Worm (Caenorhabditis elegans) whole organism, L1 larva: Measurements from ENCODE around the gene skr-10.

ENCODE experiments used
- C04F5.9 ChIP-seq: sonication (generic microtip); optimal IDR thresholded peaks from 2 replicates; lab custom pipeline; 2016; ENCODE audit warnings: missing genetic modification characterization, missing compliant biosample characterization
- C16A3.4 ChIP-seq: fragments of 150-350 bp; optimal IDR thresholded peaks from 2 replicates; lab custom pipeline; 2014; ENCODE audit warnings: missing biosample characterization, missing genetic modification characterization
- F16B12.6 ChIP-seq: fragments of 150-350 bp; optimal IDR thresholded peaks from 2 replicates; lab custom pipeline; 2014; ENCODE audit warnings: missing biosample characterization, missing genetic modification characterization
- Y116A8C.19 ChIP-seq: sonication (generic microtip); optimal IDR thresholded peaks from 2 replicates; lab custom pipeline; 2016; ENCODE audit warnings: missing compliant biosample characterization, missing genetic modification characterization, borderline replicate concordance
- aha-1 ChIP-seq: fragments of 150-350 bp; optimal IDR thresholded peaks from 2 replicates; lab custom pipeline; 2014; ENCODE audit warnings: missing biosample characterization, missing genetic modification characterization
- alr-1 ChIP-seq: fragments of 200-800 bp; sonication (Bioruptor generic); optimal IDR thresholded peaks from 2 replicates; lab custom pipeline; 2018; ENCODE audit warnings: borderline replicate concordance, mild to moderate bottlenecking, missing genetic modification characterization, missing compliant biosample characterization
- blmp-1 ChIP-seq: fragments of 150-350 bp; optimal IDR thresholded peaks from 2 replicates; lab custom pipeline; 2014; ENCODE audit warnings: missing biosample characterization, missing genetic modification characterization
- ceh-82 ChIP-seq, 3 experiments: fragments of 150-350 bp in 1 of 3; sonication (generic microtip) in 2 of 3; optimal IDR thresholded peaks; 2 replicates each; lab custom pipeline; 2014 to 2017; ENCODE audit warnings: missing biosample characterization in 3 of 3, missing genetic modification characterization in 3 of 3
- ceh-88 ChIP-seq: fragments of 200-800 bp; sonication (Bioruptor generic); IDR thresholded peaks from 2 replicates; pipeline ENCODE4 v1.3.6; 2022; ENCODE audit warnings: missing genetic modification characterization, missing compliant biosample characterization
- ceh-90 ChIP-seq: sonication (generic microtip); optimal IDR thresholded peaks from 2 replicates; lab custom pipeline; 2016; ENCODE audit warnings: missing genetic modification characterization, missing compliant biosample characterization
- ces-1 ChIP-seq: fragments of 150-350 bp; optimal IDR thresholded peaks from 2 replicates; lab custom pipeline; 2014; ENCODE audit warnings: missing biosample characterization, missing genetic modification reagents, missing genetic modification characterization
- dpl-1 ChIP-seq, 3 experiments: fragments of 150-350 bp in 2 of 3; sonication (generic microtip) in 1 of 3; optimal IDR thresholded peaks; 2 replicates each; lab custom pipeline; 2014 to 2017; ENCODE audit warnings: missing biosample characterization in 3 of 3, missing genetic modification characterization in 3 of 3, missing genetic modification reagents in 3 of 3
- dsc-1 ChIP-seq: sonication (generic microtip); optimal IDR thresholded peaks from 2 replicates; lab custom pipeline; 2016; ENCODE audit warnings: mild to moderate bottlenecking, missing genetic modification characterization, missing compliant biosample characterization
- efl-1 ChIP-seq, 4 experiments: fragments of 150-350 bp; optimal IDR thresholded peaks in 3 of 4; peaks in 1 of 4; 1 replicate in 1 of 4; 2 replicates in 3 of 4; lab custom pipeline; 2014; ENCODE audit warnings: missing biosample characterization in 2 of 4, missing genetic modification characterization in 2 of 4, missing genetic modification reagents in 2 of 4
- efl-3 ChIP-seq: fragments of 200-800 bp; sonication (Bioruptor generic); optimal IDR thresholded peaks from 2 replicates; lab custom pipeline; 2018; ENCODE audit warnings: mild to moderate bottlenecking, missing genetic modification characterization, missing compliant biosample characterization
- egl-13 ChIP-seq: sonication (generic microtip); optimal IDR thresholded peaks from 2 replicates; lab custom pipeline; 2016; ENCODE audit warnings: missing genotype, missing genetic modification reagents, missing genetic modification characterization, missing compliant biosample characterization
- elt-2 ChIP-seq: sonication (generic microtip); optimal IDR thresholded peaks from 2 replicates; lab custom pipeline; 2016; ENCODE audit warnings: missing genetic modification characterization, mild to moderate bottlenecking, inconsistent platforms, missing compliant biosample characterization, missing genetic modification reagents
- elt-3 ChIP-seq, 6 experiments: fragments of 150-350 bp in 1 of 6; sonication (generic microtip); optimal IDR thresholded peaks; 2 replicates each; lab custom pipeline; 2017 to 2018; ENCODE audit warnings: missing biosample characterization in 6 of 6, missing genetic modification characterization in 6 of 6, inconsistent platforms in 1 of 6
- ets-5 ChIP-seq: fragments of 200-800 bp; sonication (Bioruptor generic); IDR thresholded peaks from 2 replicates; pipeline ENCODE4 v1.3.6; 2022; ENCODE audit warnings: missing genetic modification characterization, missing compliant biosample characterization
- fkh-8 ChIP-seq: sonication (generic microtip); optimal IDR thresholded peaks from 2 replicates; lab custom pipeline; 2016; ENCODE audit warnings: mild to moderate bottlenecking, missing genetic modification characterization, missing compliant biosample characterization
- grh-1 ChIP-seq: fragments of 200-800 bp; sonication (Bioruptor generic); IDR thresholded peaks from 2 replicates; pipeline ENCODE4 v1.3.6; 2022; ENCODE audit warnings: missing genetic modification reagents, missing genetic modification characterization, missing compliant biosample characterization
- hlh-17 ChIP-seq: fragments of 200-800 bp; sonication (Bioruptor generic); optimal IDR thresholded peaks from 2 replicates; lab custom pipeline; 2018; ENCODE audit warnings: missing genetic modification characterization, mild to moderate bottlenecking, missing compliant biosample characterization, moderate library complexity, borderline replicate concordance
- jun-1 ChIP-seq: fragments of 150-350 bp; optimal IDR thresholded peaks from 2 replicates; lab custom pipeline; 2014; ENCODE audit warnings: missing biosample characterization, missing genetic modification reagents, missing genetic modification characterization
- lin-14 ChIP-seq: fragments of 200-800 bp; sonication (Bioruptor generic); optimal IDR thresholded peaks from 2 replicates; lab custom pipeline; 2018; ENCODE audit warnings: mild to moderate bottlenecking, missing genetic modification characterization, moderate library complexity, missing compliant biosample characterization
- lin-15B ChIP-seq: fragments of 150-350 bp; sonication (generic microtip); optimal IDR thresholded peaks from 3 replicates; lab custom pipeline; 2014; ENCODE audit warnings: missing biosample characterization, missing genetic modification characterization
- lin-35 ChIP-seq, 2 experiments: fragments of 150-350 bp; optimal IDR thresholded peaks; 2 replicates each; lab custom pipeline; 2014; ENCODE audit warnings: missing biosample characterization in 2 of 2, missing genetic modification characterization in 2 of 2, missing genetic modification reagents in 2 of 2
- lir-3 ChIP-seq: sonication (generic microtip); optimal IDR thresholded peaks from 2 replicates; lab custom pipeline; 2016; ENCODE audit warnings: mild to moderate bottlenecking, missing genetic modification characterization, moderate library complexity, missing compliant biosample characterization; ENCODE audit not compliant: poor library complexity
- lsy-2 ChIP-seq, 2 experiments: fragments of 150-350 bp; optimal IDR thresholded peaks; 2 replicates each; lab custom pipeline; 2014; ENCODE audit warnings: missing biosample characterization in 2 of 2, missing genetic modification characterization in 2 of 2
- mef-2 ChIP-seq: fragments of 150-350 bp; optimal IDR thresholded peaks from 2 replicates; lab custom pipeline; 2014; ENCODE audit warnings: missing biosample characterization, missing genetic modification characterization
- mep-1 ChIP-seq: fragments of 150-350 bp; optimal IDR thresholded peaks from 2 replicates; lab custom pipeline; 2014; ENCODE audit warnings: missing biosample characterization, missing genetic modification characterization
- nhr-11 ChIP-seq: fragments of 150-350 bp; optimal IDR thresholded peaks from 2 replicates; lab custom pipeline; 2014; ENCODE audit warnings: missing biosample characterization, missing genetic modification characterization
- nhr-237 ChIP-seq: fragments of 150-350 bp; optimal IDR thresholded peaks from 2 replicates; lab custom pipeline; 2014; ENCODE audit warnings: missing biosample characterization, missing genetic modification characterization
- nhr-71 ChIP-seq: sonication (generic microtip); optimal IDR thresholded peaks from 2 replicates; lab custom pipeline; 2016; ENCODE audit warnings: mild to moderate bottlenecking, missing genetic modification characterization, moderate library complexity, missing compliant biosample characterization
- nhr-77 ChIP-seq: fragments of 150-350 bp; optimal IDR thresholded peaks from 2 replicates; lab custom pipeline; 2014; ENCODE audit warnings: missing biosample characterization, missing genetic modification characterization
- nhr-85 ChIP-seq: sonication (generic microtip); peaks from one replicate; lab custom pipeline; 2016; ENCODE audit warnings: missing genetic modification characterization, inconsistent platforms, missing compliant biosample characterization
- nhr-90 ChIP-seq: sonication (generic microtip); optimal IDR thresholded peaks from 2 replicates; lab custom pipeline; 2016; ENCODE audit warnings: mild to moderate bottlenecking, missing genetic modification characterization, missing compliant biosample characterization; ENCODE audit not compliant: poor library complexity
- pag-3 ChIP-seq: sonication (generic microtip); optimal IDR thresholded peaks from 2 replicates; lab custom pipeline; 2017; ENCODE audit warnings: missing genetic modification characterization, mild to moderate bottlenecking, missing compliant biosample characterization, antibody characterized with exemption, borderline replicate concordance; ENCODE audit not compliant: insufficient read depth
- pqm-1 ChIP-seq: sonication (generic microtip); optimal IDR thresholded peaks from 3 replicates; lab custom pipeline; 2017; ENCODE audit warnings: missing biosample characterization, missing genetic modification characterization
- rnt-1 ChIP-seq: sonication (generic microtip); optimal IDR thresholded peaks from 2 replicates; lab custom pipeline; 2016; ENCODE audit warnings: mild to moderate bottlenecking, missing genetic modification characterization, moderate library complexity, missing compliant biosample characterization
- skn-1 ChIP-seq: fragments of 150-350 bp; optimal IDR thresholded peaks from 2 replicates; lab custom pipeline; 2014; ENCODE audit warnings: missing biosample characterization, missing genetic modification characterization
- snu-23 ChIP-seq: sonication (generic microtip); optimal IDR thresholded peaks from 2 replicates; lab custom pipeline; 2016; ENCODE audit warnings: missing genetic modification characterization, missing compliant biosample characterization
- sox-4 ChIP-seq: sonication (generic microtip); optimal IDR thresholded peaks from 2 replicates; lab custom pipeline; 2016; ENCODE audit warnings: missing genetic modification characterization, missing compliant biosample characterization
- tbx-2 ChIP-seq: sonication (generic microtip); optimal IDR thresholded peaks from 2 replicates; lab custom pipeline; 2016; ENCODE audit warnings: missing genetic modification characterization, missing compliant biosample characterization
- tlp-1 ChIP-seq: fragments of 150-350 bp; optimal IDR thresholded peaks from 2 replicates; lab custom pipeline; 2014; ENCODE audit warnings: missing biosample characterization, missing genetic modification characterization
- unc-130 ChIP-seq: fragments of 150-350 bp; optimal IDR thresholded peaks from 2 replicates; lab custom pipeline; 2017; ENCODE audit warnings: missing biosample characterization, missing genetic modification characterization, inconsistent platforms
- unc-30 ChIP-seq: sonication (generic microtip); optimal IDR thresholded peaks from 2 replicates; lab custom pipeline; 2017; ENCODE audit warnings: missing biosample characterization, missing genetic modification characterization
- xbp-1 ChIP-seq: sonication (generic microtip); optimal IDR thresholded peaks from 2 replicates; lab custom pipeline; 2016; ENCODE audit warnings: missing genetic modification characterization, missing compliant biosample characterization
- ztf-11 ChIP-seq, 2 experiments: sonication (generic microtip); optimal IDR thresholded peaks; 2 replicates each; lab custom pipeline; 2016 to 2017; ENCODE audit warnings: missing genetic modification characterization in 2 of 2, missing biosample characterization in 1 of 2, missing compliant biosample characterization in 1 of 2

Gene skr-10

ce11 chrIV:15946507-15946906 is at the start of gene skr-10:
Gene skr-10 (plus strand): TSS chrIV:15946807.
- TF ChIP-seq fkh-8, result no peak
- TF ChIP-seq pag-3 (tag; lab: Kevin White, UChicago), result no peak
- no peak for TF ChIP-seq elt-2 (tag; lab: Kevin White, UChicago)
- no peak for TF ChIP-seq lin-35 (GFP tag; optimal IDR thresholded peaks at IDR 0.05; lab: Kevin White, UChicago)
- no peak for TF ChIP-seq lin-14 (GFP tag; lab: Kevin White, UChicago)
- no peak for TF ChIP-seq ceh-90 (tag; lab: Kevin White, UChicago)
- TF ChIP-seq sox-4 (tag; lab: Kevin White, UChicago), result no peak
- TF ChIP-seq mef-2 (tag; lab: Kevin White, UChicago), result no peak
- no peak for TF ChIP-seq grh-1 (GFP tag; lab: Robert Waterston, UW)
- TF ChIP-seq xbp-1 (tag; lab: Kevin White, UChicago), result no peak
- TF ChIP-seq egl-13 (tag; lab: Kevin White, UChicago), result no peak
- no peak for TF ChIP-seq tlp-1
- TF ChIP-seq F16B12.6 (tag; lab: Kevin White, UChicago), result no peak
- TF ChIP-seq blmp-1 (tag; lab: Kevin White, UChicago), result no peak
- TF ChIP-seq, all 84 proteins: peak for 0

- TF ChIP-seq nhr-11 (tag; lab: Kevin White, UChicago) (no peak), efl-1 (optimal IDR thresholded peaks at IDR 0.05; lab: Kevin White, UChicago) (no peak), efl-1 (GFP tag; optimal IDR thresholded peaks at IDR 0.05 in 1 of 2; lab: Kevin White, UChicago) (peak in 1 of 2 experiments; percentile 52)
Measured at ce11 chrIV:15900158-15900557, 46.4 kb upstream of the skr-10 start.

- TF ChIP-seq nhr-85 (tag; lab: Kevin White, UChicago) (peak; percentile 87), skn-1 (tag; lab: Kevin White, UChicago) (no peak), nhr-90 (tag; lab: Kevin White, UChicago) (peak; percentile 44), ceh-82 (tag; optimal IDR thresholded peaks at IDR 0.05; lab: Kevin White, UChicago) (no peak), tlp-1 (no peak), hlh-17 (no peak), unc-130 (tag; lab: Kevin White, UChicago) (no peak), nhr-71 (tag; lab: Kevin White, UChicago) (peak; percentile 69), ces-1 (no peak), dsc-1 (tag; lab: Kevin White, UChicago) (no peak), efl-3 (GFP tag; lab: Kevin White, UChicago) (no peak), aha-1 (tag; lab: Kevin White, UChicago) (no peak), elt-3 (tag; optimal IDR thresholded peaks at IDR 0.05; lab: Kevin White, UChicago) (peak in 2 of 6 experiments; percentile 29 to 64), mep-1 (no peak), rnt-1 (tag; lab: Kevin White, UChicago) (no peak), tbx-2 (tag; lab: Kevin White, UChicago) (peak; percentile 46), ceh-88 (no peak), nhr-77 (tag; lab: Kevin White, UChicago) (no peak), C04F5.9 (no peak), dpl-1 (GFP tag; optimal IDR thresholded peaks at IDR 0.05; lab: Kevin White, UChicago) (peak in 1 of 3 experiments; percentile 7), jun-1 (tag; lab: Kevin White, UChicago) (no peak), lsy-2 (tag; optimal IDR thresholded peaks at IDR 0.05; lab: Kevin White, UChicago) (peak; percentile 6 to 46), lin-15B (tag; lab: Kevin White, UChicago) (no peak), alr-1 (tag; lab: Kevin White, UChicago) (no peak), xbp-1 (tag; lab: Kevin White, UChicago) (no peak), ztf-11 (tag; optimal IDR thresholded peaks at IDR 0.05; lab: Kevin White, UChicago) (no peak), lin-35 (GFP tag; optimal IDR thresholded peaks at IDR 0.05; lab: Kevin White, UChicago) (peak in 1 of 2 experiments; percentile 59), nhr-237 (tag; lab: Kevin White, UChicago) (no peak), Y116A8C.19 (tag; lab: Kevin White, UChicago) (no peak), unc-30 (tag; lab: Kevin White, UChicago) (no peak), C16A3.4 (tag; lab: Kevin White, UChicago) (no peak), sox-4 (tag; lab: Kevin White, UChicago) (no peak), snu-23 (GFP tag; lab: Kevin White, UChicago) (peak; percentile 70), nhr-11 (tag; lab: Kevin White, UChicago) (no peak), ets-5 (GFP tag; lab: Robert Waterston, UW) (no peak), lir-3 (tag; lab: Kevin White, UChicago) (peak; percentile 32), pqm-1 (no peak)
Measured at ce11 chrIV:15901123-15901522, 45.5 kb upstream of the skr-10 start, which contains the start of gene Y105C5B.5. Gene Y105C5B.5 (minus strand): TSS chrIV:15901225.
